Worm (Caenorhabditis elegans): ENCODE measurements around the gene dgk-2.

dgk-2 gene

DNA sequence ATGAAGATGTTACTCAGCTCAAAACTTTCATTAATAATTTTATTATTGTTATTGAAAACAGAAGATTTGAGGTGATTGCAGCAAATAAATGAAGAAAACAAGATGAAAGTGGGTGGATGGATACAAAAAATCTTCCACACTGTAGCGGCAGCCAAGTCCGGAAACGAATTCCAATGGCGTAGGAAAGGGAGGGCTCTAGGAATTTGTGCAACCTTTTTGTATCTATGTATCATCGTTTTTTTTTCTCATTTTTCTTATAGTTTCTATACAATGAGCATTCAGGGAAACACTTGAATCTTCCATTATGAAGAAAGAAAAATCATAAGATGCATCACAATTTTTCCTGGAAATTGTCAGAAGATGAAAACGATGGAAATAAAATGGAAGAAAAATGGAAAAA lies 3.7 kb downstream of the dgk-2 start:
- TF ChIP-seq hmbx-1 (tag; optimal IDR thresholded peaks at IDR 0.05): no peak
- no peak for TF ChIP-seq tbx-37 (GFP tag; conservative IDR thresholded peaks at IDR 0.05)
- TF ChIP-seq ceh-13 (GFP tag; optimal IDR thresholded peaks at IDR 0.05): no peak
- TF ChIP-seq sea-1 (GFP tag; conservative IDR thresholded peaks at IDR 0.05): no peak
- TF ChIP-seq hnd-1 (tag; optimal IDR thresholded peaks at IDR 0.05): no peak
- TF ChIP-seq ceh-36 (tag; optimal IDR thresholded peaks at IDR 0.05): no peak
- TF ChIP-seq scrt-1 (GFP tag; IDR thresholded peaks at IDR 0.05): no peak
- TF ChIP-seq flt-1 (GFP tag; IDR thresholded peaks at IDR 0.05): no peak
- no peak for TF ChIP-seq ama-1 (optimal IDR thresholded peaks at IDR 0.05)
- no peak for TF ChIP-seq aly-1 (tag; optimal IDR thresholded peaks at IDR 0.05)
- no peak for TF ChIP-seq pes-1 (GFP tag; IDR thresholded peaks at IDR 0.05)
- no peak for TF ChIP-seq B0310.2 (tag; optimal IDR thresholded peaks at IDR 0.05)
- no peak for TF ChIP-seq ets-7 (tag; optimal IDR thresholded peaks at IDR 0.05)
- TF ChIP-seq tra-4 (tag; optimal IDR thresholded peaks at IDR 0.05): no peak
- no peak for TF ChIP-seq tbx-11 (GFP tag; IDR thresholded peaks at IDR 0.05)
- TF ChIP-seq F13C5.2 (tag; optimal IDR thresholded peaks at IDR 0.05): no peak
- no peak for TF ChIP-seq hmg-4 (GFP tag; optimal IDR thresholded peaks at IDR 0.05)

DNA sequence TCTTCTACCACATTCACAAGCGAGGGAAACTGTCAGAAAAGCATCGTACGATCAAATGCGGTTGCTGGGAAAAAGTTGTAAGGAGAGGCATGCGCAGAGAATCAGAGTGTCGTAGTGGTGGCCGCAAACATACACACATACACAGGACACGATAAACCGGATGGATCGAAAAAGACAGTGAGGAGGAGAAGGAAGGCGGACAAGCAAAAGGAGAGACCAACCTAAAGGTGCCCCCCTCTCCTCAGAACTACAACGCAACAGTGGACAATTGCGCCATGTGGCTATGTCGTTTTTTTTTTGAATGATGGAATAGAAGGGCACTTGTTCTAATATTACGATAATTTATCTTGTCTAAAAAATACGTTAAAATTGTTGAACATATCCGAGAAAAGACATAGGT lies 5.7 kb downstream of the dgk-2 start:
- TF ChIP-seq hmg-4 (GFP tag; optimal IDR thresholded peaks at IDR 0.05) (peak; percentile 77), F13C5.2 (tag; optimal IDR thresholded peaks at IDR 0.05) (no peak), scrt-1 (GFP tag; IDR thresholded peaks at IDR 0.05) (no peak), B0310.2 (tag; optimal IDR thresholded peaks at IDR 0.05) (no peak), hmbx-1 (tag; optimal IDR thresholded peaks at IDR 0.05) (no peak), ama-1 (optimal IDR thresholded peaks at IDR 0.05) (no peak)

DNA sequence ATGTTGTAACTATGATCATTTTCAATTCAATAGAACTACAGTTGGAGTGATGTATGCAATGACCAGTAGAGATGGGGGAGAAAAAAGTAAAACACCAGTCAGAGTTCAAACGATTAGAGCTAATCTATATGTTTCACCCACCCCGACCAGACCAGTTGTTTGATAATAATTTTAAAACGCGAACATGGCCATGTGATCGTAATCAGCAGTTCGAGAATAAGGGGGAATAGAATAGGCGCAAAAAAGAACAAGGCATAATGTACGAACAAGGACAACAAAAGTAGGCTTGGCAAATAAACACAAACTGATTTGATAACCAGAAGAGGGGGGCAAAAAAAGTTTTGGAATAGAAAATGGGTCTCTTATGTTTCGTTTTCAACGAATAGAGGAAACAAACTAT lies 6.1 kb downstream of the dgk-2 start:
- TF ChIP-seq ceh-13 (GFP tag; optimal IDR thresholded peaks at IDR 0.05) (no peak), ets-7 (tag; optimal IDR thresholded peaks at IDR 0.05) (no peak), sea-1 (GFP tag; conservative IDR thresholded peaks at IDR 0.05) (no peak), hmg-4 (GFP tag; optimal IDR thresholded peaks at IDR 0.05) (no peak), tra-4 (tag; optimal IDR thresholded peaks at IDR 0.05) (no peak), hnd-1 (tag; optimal IDR thresholded peaks at IDR 0.05) (no peak), scrt-1 (GFP tag; IDR thresholded peaks at IDR 0.05) (no peak)

DNA sequence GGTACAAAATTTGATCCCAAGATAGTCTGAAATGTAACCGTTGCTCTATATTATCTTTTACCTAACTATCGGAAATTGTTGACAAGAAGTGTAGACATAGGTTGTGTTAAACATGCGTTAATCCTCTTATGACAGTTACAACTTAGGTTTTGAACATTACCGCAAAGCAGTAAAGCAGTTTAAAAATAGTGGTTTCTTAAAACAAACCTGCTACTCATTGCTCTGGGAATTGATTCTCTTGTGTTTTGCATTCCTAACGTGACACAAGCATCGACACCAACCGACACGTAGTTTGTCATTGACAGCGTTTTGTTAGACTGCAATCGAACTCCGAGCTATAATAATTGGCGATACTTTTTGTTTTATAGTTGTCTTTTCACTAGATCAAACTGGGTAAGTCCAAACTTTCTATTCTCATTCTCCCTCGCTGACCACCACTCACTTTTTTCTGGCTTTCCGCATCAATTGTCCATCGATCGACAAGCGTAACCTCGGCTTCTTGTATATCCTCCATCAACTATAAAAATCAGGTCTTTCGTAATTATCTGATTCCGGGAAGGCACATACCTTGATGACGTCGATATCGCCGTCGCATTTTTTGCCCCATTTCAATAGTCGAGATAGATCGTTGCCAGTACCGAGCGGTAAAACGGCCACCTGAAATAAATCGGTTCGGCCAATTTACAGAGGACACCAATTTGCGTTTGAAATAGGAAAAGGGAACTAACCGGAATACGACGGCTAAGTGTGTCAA lies 8.2 kb downstream of the dgk-2 start:
- TF ChIP-seq ceh-13 (GFP tag; optimal IDR thresholded peaks at IDR 0.05) (no peak), aly-1 (tag; optimal IDR thresholded peaks at IDR 0.05) (no peak), hmbx-1 (tag; optimal IDR thresholded peaks at IDR 0.05) (no peak), flt-1 (GFP tag; IDR thresholded peaks at IDR 0.05) (no peak), B0310.2 (tag; optimal IDR thresholded peaks at IDR 0.05) (no peak), ets-7 (tag; optimal IDR thresholded peaks at IDR 0.05) (no peak)

ce11 chrX:4493439-4494006 lies 10.7 kb downstream of the dgk-2 start:
- TF ChIP-seq hmg-4 (GFP tag; optimal IDR thresholded peaks at IDR 0.05) (no peak), tbx-11 (GFP tag; IDR thresholded peaks at IDR 0.05) (no peak), ets-7 (tag; optimal IDR thresholded peaks at IDR 0.05) (no peak), tbx-37 (GFP tag; conservative IDR thresholded peaks at IDR 0.05) (no peak), ceh-36 (tag; optimal IDR thresholded peaks at IDR 0.05) (no peak)

DNA sequence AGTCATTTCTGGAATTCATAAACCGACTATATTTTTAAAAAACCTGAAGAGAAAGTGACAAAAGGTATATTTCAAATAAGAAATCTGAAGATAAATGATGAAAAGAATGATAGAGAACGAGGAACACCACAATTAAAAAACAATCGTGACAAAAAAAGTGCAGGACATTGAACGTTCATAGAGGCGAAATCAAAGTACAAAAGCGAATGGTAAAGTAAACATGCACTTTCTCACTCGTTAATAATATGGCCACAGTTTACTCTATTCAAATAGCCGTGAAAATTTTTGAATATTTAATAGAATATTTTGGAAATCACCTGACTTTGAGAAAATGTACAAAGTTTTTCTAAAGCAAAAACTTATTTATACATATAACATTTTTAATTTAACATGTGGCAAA lies 12.0 kb downstream of the dgk-2 start, which contains the start of gene F46H6.5:
F46H6.5 (minus strand) TSS at position 10 of the 400 bp plus-strand sequence.
- no peak for TF ChIP-seq ceh-36 (tag; optimal IDR thresholded peaks at IDR 0.05)
- TF ChIP-seq hmbx-1 (tag; optimal IDR thresholded peaks at IDR 0.05): no peak
- no peak for TF ChIP-seq tbx-11 (GFP tag; IDR thresholded peaks at IDR 0.05)
- TF ChIP-seq ceh-13 (GFP tag; optimal IDR thresholded peaks at IDR 0.05): no peak
- no peak for TF ChIP-seq scrt-1 (GFP tag; IDR thresholded peaks at IDR 0.05)

DNA sequence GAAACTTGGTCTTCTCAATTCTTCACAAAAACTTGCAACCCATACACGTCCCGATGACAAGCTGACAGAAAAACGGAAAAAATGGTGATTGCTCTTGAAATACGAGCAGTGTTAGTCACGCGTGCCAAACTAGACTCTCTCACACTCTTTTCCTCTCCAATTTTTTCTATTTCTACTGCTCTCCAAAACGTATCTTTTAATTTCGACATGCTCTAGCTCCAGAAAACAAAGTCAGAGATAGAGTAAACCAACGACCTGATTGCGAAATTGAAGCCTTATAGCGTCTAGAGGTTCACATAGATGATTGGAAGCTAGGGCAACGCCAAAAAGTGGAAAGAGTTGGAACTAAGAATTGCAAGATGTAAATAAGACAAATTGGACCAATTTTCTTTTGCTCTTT lies 13.8 kb downstream of the dgk-2 start:
- TF ChIP-seq flt-1 (GFP tag; IDR thresholded peaks at IDR 0.05) (no peak), tbx-37 (GFP tag; conservative IDR thresholded peaks at IDR 0.05) (no peak), hmbx-1 (tag; optimal IDR thresholded peaks at IDR 0.05) (no peak), ceh-36 (tag; optimal IDR thresholded peaks at IDR 0.05) (no peak), sea-1 (GFP tag; conservative IDR thresholded peaks at IDR 0.05) (no peak), scrt-1 (GFP tag; IDR thresholded peaks at IDR 0.05) (no peak), tbx-11 (GFP tag; IDR thresholded peaks at IDR 0.05) (no peak), ceh-13 (GFP tag; optimal IDR thresholded peaks at IDR 0.05) (no peak), F13C5.2 (tag; optimal IDR thresholded peaks at IDR 0.05) (no peak), hmg-4 (GFP tag; optimal IDR thresholded peaks at IDR 0.05) (no peak), B0310.2 (tag; optimal IDR thresholded peaks at IDR 0.05) (no peak), hnd-1 (tag; optimal IDR thresholded peaks at IDR 0.05) (no peak), tra-4 (tag; optimal IDR thresholded peaks at IDR 0.05) (no peak), pes-1 (GFP tag; IDR thresholded peaks at IDR 0.05) (no peak), ama-1 (optimal IDR thresholded peaks at IDR 0.05) (no peak), aly-1 (tag; optimal IDR thresholded peaks at IDR 0.05) (no peak)

DNA sequence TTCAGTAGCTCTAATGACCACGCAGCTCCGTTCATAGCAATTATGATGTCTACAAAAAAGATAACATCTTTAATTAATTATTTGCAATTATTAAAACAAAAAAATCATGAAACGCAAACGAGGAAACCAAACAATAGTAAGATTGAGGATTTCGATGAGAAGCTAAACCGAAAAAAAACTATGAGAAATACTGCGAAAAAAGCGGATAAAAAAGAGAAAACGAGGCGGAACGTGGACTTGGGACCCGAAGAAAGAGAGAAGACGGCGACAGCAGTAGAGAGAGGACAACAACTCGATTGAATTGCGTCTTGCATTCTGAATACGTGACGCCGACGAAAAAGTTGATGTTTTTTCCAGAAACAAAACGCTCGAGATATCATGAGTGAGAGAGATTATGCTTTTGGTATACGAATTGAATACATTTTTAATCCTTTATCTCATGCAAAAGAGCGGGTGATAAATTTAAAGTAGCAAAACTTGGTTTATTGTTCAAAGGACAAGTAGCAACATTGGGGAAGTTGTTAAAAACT lies 15.3 kb downstream of the dgk-2 start, which contains the start of gene ncr-1:
ncr-1 (minus strand) TSS at position 51 of the 530 bp plus-strand sequence.
- no peak for TF ChIP-seq ceh-13 (GFP tag; optimal IDR thresholded peaks at IDR 0.05)
